Fruit fly (Drosophila melanogaster): ENCODE results near the gene dos.

Gene dos

dm6 chr3L:2634929-2635799 is 46.0 kb downstream of the dos start (continued):
- TF ChIP-seq CG7963 (GFP tag; IDR thresholded peaks at IDR 0.05; ENCODE audit: partially characterized antibody) (peak; percentile 84), CG4854 (GFP tag; optimal IDR thresholded peaks at IDR 0.05) (peak; percentile 71), CG11723 (GFP tag; optimal IDR thresholded peaks at IDR 0.05) (peak; percentile 88), ERR (GFP tag; optimal IDR thresholded peaks at IDR 0.05) (peak; percentile 64), CG12104 (GFP tag; optimal IDR thresholded peaks at IDR 0.05) (peak; percentile 91), Dp (GFP tag; optimal IDR thresholded peaks at IDR 0.05) (peak; percentile 68), lbe (GFP tag; optimal IDR thresholded peaks at IDR 0.05) (peak; percentile 76), CG32532 (GFP tag; IDR thresholded peaks at IDR 0.05) (peak; percentile 85), ATbp (GFP tag; optimal IDR thresholded peaks at IDR 0.05) (peak; percentile 76), nerfin-1 (tag; optimal IDR thresholded peaks at IDR 0.05) (peak; percentile 71), Bdp1 (GFP tag; optimal IDR thresholded peaks at IDR 0.05) (peak; percentile 61), oc (tag; optimal IDR thresholded peaks at IDR 0.05) (peak; percentile 6), D (optimal IDR thresholded peaks at IDR 0.05) (no peak), D (GFP tag; optimal IDR thresholded peaks at IDR 0.05) (peak; percentile 67), D19B (GFP tag; optimal IDR thresholded peaks at IDR 0.05) (peak; percentile 50), Trl (optimal IDR thresholded peaks at IDR 0.05) (peak in 1 of 2 experiments; percentile 32), Trl (GFP tag; optimal IDR thresholded peaks at IDR 0.05) (peak; percentile 91), CHES-1-like (GFP tag; optimal IDR thresholded peaks at IDR 0.05) (peak; percentile 86), pum (GFP tag; optimal IDR thresholded peaks at IDR 0.05) (peak; percentile 47), CG16779 (GFP tag; IDR thresholded peaks at IDR 0.05) (peak; percentile 74), lilli (GFP tag; optimal IDR thresholded peaks at IDR 0.05) (peak; percentile 80), bbx (GFP tag; IDR thresholded peaks at IDR 0.05; ENCODE audit: partially characterized antibody) (peak; percentile 76), CG6765 (GFP tag; optimal IDR thresholded peaks at IDR 0.05) (peak; percentile 96), nau (GFP tag; optimal IDR thresholded peaks at IDR 0.05) (peak; percentile 86), CG17829 (tag; optimal IDR thresholded peaks at IDR 0.05) (peak; percentile 78), sens-2 (GFP tag; IDR thresholded peaks at IDR 0.05) (peak; percentile 84), cwo (GFP tag; optimal IDR thresholded peaks at IDR 0.05) (peak; percentile 48), pan (optimal IDR thresholded peaks at IDR 0.05) (no peak), pan (GFP tag; optimal IDR thresholded peaks at IDR 0.05 in 1 of 2, IDR thresholded peaks at IDR 0.05 in 1 of 2) (peak in 1 of 2 experiments; percentile 80), CG10543 (GFP tag; optimal IDR thresholded peaks at IDR 0.05) (peak; percentile 96), vfl (GFP tag; optimal IDR thresholded peaks at IDR 0.05) (peak; percentile 80), ttk (GFP tag; IDR thresholded peaks at IDR 0.05) (peak; percentile 80), az2 (GFP tag; optimal IDR thresholded peaks at IDR 0.05) (peak; percentile 68), CG11696 (GFP tag; IDR thresholded peaks at IDR 0.05) (peak; percentile 70), Mad (GFP tag; optimal IDR thresholded peaks at IDR 0.05) (peak; percentile 77), CG12744 (GFP tag; optimal IDR thresholded peaks at IDR 0.05) (peak; percentile 60), ase (GFP tag; IDR thresholded peaks at IDR 0.05) (peak; percentile 72), CG43689 (GFP tag; IDR thresholded peaks at IDR 0.05) (0 out of 2 replicates have a peak, but pooled peaks have one; percentile 45), pros (GFP tag; optimal IDR thresholded peaks at IDR 0.05) (peak; percentile 66), CG11247 (GFP tag; IDR thresholded peaks at IDR 0.05) (peak; percentile 82), CG9215 (GFP tag; IDR thresholded peaks at IDR 0.05) (peak; percentile 39), CG30020 (tag; optimal IDR thresholded peaks at IDR 0.05) (peak; percentile 61), crc (GFP tag; optimal IDR thresholded peaks at IDR 0.05) (peak; percentile 67), CG1602 (GFP tag; optimal IDR thresholded peaks at IDR 0.05) (no peak), CG18476 (GFP tag; optimal IDR thresholded peaks at IDR 0.05) (peak; percentile 61), CG8281 (tag; optimal IDR thresholded peaks at IDR 0.05) (peak; percentile 50), Bgb (GFP tag; IDR thresholded peaks at IDR 0.05; ENCODE audit: partially characterized antibody) (peak; percentile 86), CG12769 (tag; optimal IDR thresholded peaks at IDR 0.05) (peak; percentile 75), CG8089 (GFP tag; optimal IDR thresholded peaks at IDR 0.05) (peak; percentile 79)
